Worm (Caenorhabditis elegans): ENCODE data around the gene ceh-76.
A peak's percentile ranks its signal among the peaks of the same experiment; 100 is the strongest.

ceh-76 gene

ce11 chrV:8039085-8039525, 44.6 kb upstream of the ceh-76 start:
- TF ChIP-seq gmeb-2 (tag; optimal IDR thresholded peaks at IDR 0.05) (peak; percentile 19), ama-1 (optimal IDR thresholded peaks at IDR 0.05) (peak; percentile 75), fax-1 (tag; optimal IDR thresholded peaks at IDR 0.05) (no peak), ceh-30 (tag; optimal IDR thresholded peaks at IDR 0.05) (no peak)

DNA sequence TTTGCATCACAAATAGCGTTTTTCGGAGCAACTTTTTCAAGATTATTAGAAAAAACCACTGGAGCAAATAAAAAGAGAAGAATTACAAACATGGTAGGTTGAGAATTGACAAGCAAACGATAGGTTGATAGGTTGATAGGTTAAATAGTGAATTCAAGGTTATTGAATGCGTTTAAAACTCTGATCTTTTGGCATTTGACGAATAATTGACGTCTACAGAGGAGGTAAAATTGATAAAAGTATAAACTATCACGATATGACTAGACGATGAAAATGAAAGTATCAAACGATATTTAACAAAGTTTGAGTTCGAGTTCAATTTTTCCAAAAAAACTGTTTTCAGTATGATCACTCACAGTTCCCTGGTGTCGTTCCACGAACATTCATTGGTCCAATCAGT, 41.5 kb upstream of the ceh-76 start, which contains the start of gene ZC513.14:
ZC513.14 (minus strand) TSS at position 101 of the 400 bp plus-strand sequence.
- TF ChIP-seq hlh-6 (tag; optimal IDR thresholded peaks at IDR 0.05) (no peak), nfya-1 (tag; optimal IDR thresholded peaks at IDR 0.05) (no peak), unc-55 (GFP tag; optimal IDR thresholded peaks at IDR 0.05) (no peak), elt-2 (tag; optimal IDR thresholded peaks at IDR 0.05) (no peak), dve-1 (tag; optimal IDR thresholded peaks at IDR 0.05) (no peak), eyg-1 (tag; optimal IDR thresholded peaks at IDR 0.05) (no peak), rnt-1 (tag; optimal IDR thresholded peaks at IDR 0.05) (no peak), zip-5 (tag; optimal IDR thresholded peaks at IDR 0.05) (no peak)

ce11 chrV:8034811-8035210, 40.3 kb upstream of the ceh-76 start, which contains the start of gene algn-12:
Gene algn-12 (plus strand): TSS chrV:8035111.
- TF ChIP-seq unc-86 (tag; optimal IDR thresholded peaks at IDR 0.05) (no peak), mec-3 (tag; optimal IDR thresholded peaks at IDR 0.05; ENCODE audit: borderline replicate concordance) (no peak), pha-2 (tag; optimal IDR thresholded peaks at IDR 0.05) (no peak), fax-1 (tag; optimal IDR thresholded peaks at IDR 0.05) (no peak), madf-2 (tag; optimal IDR thresholded peaks at IDR 0.05) (no peak)

DNA sequence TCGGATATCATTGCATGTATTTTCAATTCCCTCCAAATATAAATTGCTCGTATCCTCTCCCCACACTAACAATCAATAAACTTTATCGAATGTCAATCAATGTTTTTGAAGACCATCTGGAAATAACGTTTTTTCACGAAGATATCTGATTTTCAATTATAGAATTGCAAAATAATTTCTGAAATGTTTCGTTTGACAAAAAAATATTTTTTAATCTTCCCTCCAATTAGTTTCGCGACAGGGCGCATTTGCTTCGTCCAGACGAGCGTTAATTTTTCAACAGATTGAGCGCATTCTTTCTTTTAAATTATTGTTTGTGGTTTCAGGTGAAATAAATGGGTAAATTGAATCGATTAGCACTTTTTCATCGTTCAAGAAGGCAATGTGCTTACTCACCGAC, 36.7 kb upstream of the ceh-76 start, which contains the start of gene vars-1:
vars-1 (plus strand) TSS at position 291 of the 400 bp plus-strand sequence.
- TF ChIP-seq nfya-1 (tag; optimal IDR thresholded peaks at IDR 0.05) (peak; percentile 0), ceh-6 (GFP tag; optimal IDR thresholded peaks at IDR 0.05) (no peak), hlh-13 (GFP tag; optimal IDR thresholded peaks at IDR 0.05) (no peak), hlh-15 (tag; optimal IDR thresholded peaks at IDR 0.05) (no peak), unc-42 (tag; optimal IDR thresholded peaks at IDR 0.05) (peak; percentile 35), tbx-7 (tag; optimal IDR thresholded peaks at IDR 0.05) (no peak), sox-4 (tag; optimal IDR thresholded peaks at IDR 0.05) (no peak), unc-55 (GFP tag; optimal IDR thresholded peaks at IDR 0.05) (peak; percentile 54)

DNA sequence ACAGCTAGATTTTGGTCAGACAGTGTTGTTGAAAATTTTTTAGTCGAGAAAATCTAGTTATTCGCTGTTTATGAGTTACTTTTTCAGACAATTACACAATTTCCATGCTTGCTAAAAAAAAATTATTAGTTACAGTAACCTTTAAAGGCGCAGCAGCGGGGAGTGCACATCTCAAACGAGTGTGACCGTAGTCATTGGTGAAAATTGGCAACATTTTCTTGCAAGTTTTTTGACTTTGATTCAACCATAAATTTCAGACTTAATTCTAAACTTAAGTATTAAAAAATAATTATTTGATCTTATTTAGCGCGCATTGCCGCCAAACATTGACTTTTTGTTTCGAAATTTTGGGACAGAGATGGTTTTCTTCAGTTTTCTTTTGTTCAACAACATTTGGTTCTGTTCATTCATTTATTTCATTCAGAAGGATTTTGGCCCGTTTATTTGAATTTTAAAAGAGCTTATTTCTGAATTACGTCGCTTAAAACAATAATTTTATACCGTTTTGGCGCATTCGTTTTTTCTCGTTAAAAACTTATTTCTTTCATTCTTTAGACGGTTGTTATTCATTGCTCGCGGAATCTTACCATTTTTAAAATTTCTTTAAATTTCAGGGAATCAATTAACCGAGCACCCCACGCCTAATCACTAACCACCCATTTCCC, 34.5 kb upstream of the ceh-76 start, which contains the start of gene oma-2:
oma-2 (plus strand) TSS at position 615 of the 665 bp plus-strand sequence.
- TF ChIP-seq ztf-16 (tag; optimal IDR thresholded peaks at IDR 0.05) (no peak), unc-42 (tag; optimal IDR thresholded peaks at IDR 0.05) (no peak), nfya-1 (tag; optimal IDR thresholded peaks at IDR 0.05) (no peak), ets-4 (tag; optimal IDR thresholded peaks at IDR 0.05) (no peak), ahr-1 (tag; optimal IDR thresholded peaks at IDR 0.05) (no peak), sox-4 (tag; optimal IDR thresholded peaks at IDR 0.05) (no peak), ceh-18 (tag; optimal IDR thresholded peaks at IDR 0.05) (no peak), ceh-31 (tag; optimal IDR thresholded peaks at IDR 0.05) (no peak), ceh-48 (tag; optimal IDR thresholded peaks at IDR 0.05) (no peak), unc-55 (GFP tag; optimal IDR thresholded peaks at IDR 0.05) (no peak), T23F11.4 (GFP tag; optimal IDR thresholded peaks at IDR 0.05) (no peak), ref-2 (tag; optimal IDR thresholded peaks at IDR 0.05) (no peak), ceh-6 (GFP tag; optimal IDR thresholded peaks at IDR 0.05) (no peak), pha-2 (tag; optimal IDR thresholded peaks at IDR 0.05) (no peak), elt-2 (tag; optimal IDR thresholded peaks at IDR 0.05) (no peak), dmd-4 (tag; optimal IDR thresholded peaks at IDR 0.05; ENCODE audit: borderline replicate concordance) (no peak), dve-1 (tag; optimal IDR thresholded peaks at IDR 0.05) (no peak), hlh-30 (tag; optimal IDR thresholded peaks at IDR 0.05; ENCODE audit: insufficient read depth) (no peak)

Measured in whole organism, late embryonic.